Fruit fly (Drosophila melanogaster) whole organism, prepupa: ENCODE measurements around the gene CG14275.

Experiments used
- Eip75B ChIP-seq: fragments of 200-800 bp; sonication (Bioruptor generic); optimal IDR thresholded peaks from 3 replicates; lab custom pipeline; 2016; ENCODE audit warnings: missing biosample characterization, missing genetic modification characterization
- fd85E ChIP-seq: fragments of 200-800 bp; sonication (Bioruptor generic); optimal IDR thresholded peaks from 3 replicates; lab custom pipeline; 2016; ENCODE audit warnings: missing biosample characterization, missing genetic modification characterization
- topi ChIP-seq: fragments of 200-800 bp; sonication (Bioruptor generic); optimal IDR thresholded peaks from 3 replicates; lab custom pipeline; 2016; ENCODE audit warnings: missing biosample characterization, missing genetic modification characterization

- TF ChIP-seq fd85E (GFP tag; lab: Kevin White, UChicago) (no peak), Eip75B (GFP tag; lab: Kevin White, UChicago) (no peak), topi (GFP tag; lab: Kevin White, UChicago) (peak; percentile 27)
Measured at dm6 chr2L:8326414-8327271, 613 bp upstream of the CG14275 start.
